Worm (Caenorhabditis elegans) whole organism, L1 larva: ENCODE data around the gene srlf-1.

Experiments used
- C16A3.4 ChIP-seq: fragments of 150-350 bp; optimal IDR thresholded peaks from 2 replicates; lab custom pipeline; 2014; ENCODE audit warnings: missing biosample characterization, missing genetic modification characterization
- C34B4.2 ChIP-seq: sonication (generic microtip); optimal IDR thresholded peaks from 2 replicates; lab custom pipeline; 2017; ENCODE audit warnings: mild to moderate bottlenecking, missing genetic modification characterization, missing compliant biosample characterization
- F16B12.6 ChIP-seq: fragments of 150-350 bp; optimal IDR thresholded peaks from 2 replicates; lab custom pipeline; 2014; ENCODE audit warnings: missing biosample characterization, missing genetic modification characterization
- Y116A8C.19 ChIP-seq: sonication (generic microtip); optimal IDR thresholded peaks from 2 replicates; lab custom pipeline; 2016; ENCODE audit warnings: missing compliant biosample characterization, missing genetic modification characterization, borderline replicate concordance
- alr-1 ChIP-seq: fragments of 200-800 bp; sonication (Bioruptor generic); optimal IDR thresholded peaks from 2 replicates; lab custom pipeline; 2018; ENCODE audit warnings: borderline replicate concordance, mild to moderate bottlenecking, missing genetic modification characterization, missing compliant biosample characterization
- ama-1 ChIP-seq: fragments of 150-350 bp; optimal IDR thresholded peaks from 2 replicates; lab custom pipeline; 2014
- blmp-1 ChIP-seq: fragments of 150-350 bp; optimal IDR thresholded peaks from 2 replicates; lab custom pipeline; 2014; ENCODE audit warnings: missing biosample characterization, missing genetic modification characterization
- ceh-8 ChIP-seq: fragments of 200-800 bp; sonication (Bioruptor generic); optimal IDR thresholded peaks from 2 replicates; lab custom pipeline; 2018; ENCODE audit warnings: mild to moderate bottlenecking, missing genetic modification characterization, moderate library complexity, missing compliant biosample characterization
- ceh-82 ChIP-seq, 3 experiments: fragments of 150-350 bp in 1 of 3; sonication (generic microtip) in 2 of 3; optimal IDR thresholded peaks; 2 replicates each; lab custom pipeline; 2014 to 2017; ENCODE audit warnings: missing biosample characterization in 3 of 3, missing genetic modification characterization in 3 of 3
- ceh-90 ChIP-seq: sonication (generic microtip); optimal IDR thresholded peaks from 2 replicates; lab custom pipeline; 2016; ENCODE audit warnings: missing genetic modification characterization, missing compliant biosample characterization
- ces-1 ChIP-seq: fragments of 150-350 bp; optimal IDR thresholded peaks from 2 replicates; lab custom pipeline; 2014; ENCODE audit warnings: missing biosample characterization, missing genetic modification reagents, missing genetic modification characterization
- dpl-1 ChIP-seq, 3 experiments: fragments of 150-350 bp in 2 of 3; sonication (generic microtip) in 1 of 3; optimal IDR thresholded peaks; 2 replicates each; lab custom pipeline; 2014 to 2017; ENCODE audit warnings: missing biosample characterization in 3 of 3, missing genetic modification characterization in 3 of 3, missing genetic modification reagents in 3 of 3
- efl-1 ChIP-seq, 4 experiments: fragments of 150-350 bp; optimal IDR thresholded peaks in 3 of 4; peaks in 1 of 4; 1 replicate in 1 of 4; 2 replicates in 3 of 4; lab custom pipeline; 2014; ENCODE audit warnings: missing biosample characterization in 2 of 4, missing genetic modification characterization in 2 of 4, missing genetic modification reagents in 2 of 4
- elt-3 ChIP-seq, 6 experiments: fragments of 150-350 bp in 1 of 6; sonication (generic microtip); optimal IDR thresholded peaks; 2 replicates each; lab custom pipeline; 2017 to 2018; ENCODE audit warnings: missing biosample characterization in 6 of 6, missing genetic modification characterization in 6 of 6, inconsistent platforms in 1 of 6
- ets-5 ChIP-seq: fragments of 200-800 bp; sonication (Bioruptor generic); IDR thresholded peaks from 2 replicates; pipeline ENCODE4 v1.3.6; 2022; ENCODE audit warnings: missing genetic modification characterization, missing compliant biosample characterization
- fkh-10 ChIP-seq: sonication (generic microtip); optimal IDR thresholded peaks from 2 replicates; lab custom pipeline; 2017; ENCODE audit warnings: missing biosample characterization, missing genetic modification reagents, missing genetic modification characterization
- fkh-4 ChIP-seq: sonication (generic microtip); optimal IDR thresholded peaks from 2 replicates; lab custom pipeline; 2016; ENCODE audit warnings: missing compliant biosample characterization, missing genetic modification characterization, borderline replicate concordance
- fkh-8 ChIP-seq: sonication (generic microtip); optimal IDR thresholded peaks from 2 replicates; lab custom pipeline; 2016; ENCODE audit warnings: mild to moderate bottlenecking, missing genetic modification characterization, missing compliant biosample characterization
- hlh-17 ChIP-seq: fragments of 200-800 bp; sonication (Bioruptor generic); optimal IDR thresholded peaks from 2 replicates; lab custom pipeline; 2018; ENCODE audit warnings: missing genetic modification characterization, mild to moderate bottlenecking, missing compliant biosample characterization, moderate library complexity, borderline replicate concordance
- hlh-4 ChIP-seq: sonication (generic microtip); optimal IDR thresholded peaks from 2 replicates; lab custom pipeline; 2016; ENCODE audit warnings: mild to moderate bottlenecking, missing genetic modification characterization, missing compliant biosample characterization
- lin-13 ChIP-seq: fragments of 150-350 bp; optimal IDR thresholded peaks from 2 replicates; lab custom pipeline; 2014; ENCODE audit warnings: missing biosample characterization, missing genetic modification reagents, missing genetic modification characterization
- lin-14 ChIP-seq: fragments of 200-800 bp; sonication (Bioruptor generic); optimal IDR thresholded peaks from 2 replicates; lab custom pipeline; 2018; ENCODE audit warnings: mild to moderate bottlenecking, missing genetic modification characterization, moderate library complexity, missing compliant biosample characterization
- lin-15B ChIP-seq: fragments of 150-350 bp; sonication (generic microtip); optimal IDR thresholded peaks from 3 replicates; lab custom pipeline; 2014; ENCODE audit warnings: missing biosample characterization, missing genetic modification characterization
- lin-35 ChIP-seq, 2 experiments: fragments of 150-350 bp; optimal IDR thresholded peaks; 2 replicates each; lab custom pipeline; 2014; ENCODE audit warnings: missing biosample characterization in 2 of 2, missing genetic modification characterization in 2 of 2, missing genetic modification reagents in 2 of 2
- lir-3 ChIP-seq: sonication (generic microtip); optimal IDR thresholded peaks from 2 replicates; lab custom pipeline; 2016; ENCODE audit warnings: mild to moderate bottlenecking, missing genetic modification characterization, moderate library complexity, missing compliant biosample characterization; ENCODE audit not compliant: poor library complexity
- lsy-2 ChIP-seq, 2 experiments: fragments of 150-350 bp; optimal IDR thresholded peaks; 2 replicates each; lab custom pipeline; 2014; ENCODE audit warnings: missing biosample characterization in 2 of 2, missing genetic modification characterization in 2 of 2
- mdl-1 ChIP-seq, 2 experiments: fragments of 150-350 bp; optimal IDR thresholded peaks; 2 replicates each; lab custom pipeline; 2014 to 2017; ENCODE audit warnings: missing biosample characterization in 2 of 2, missing genetic modification characterization in 2 of 2, inconsistent platforms in 1 of 2
- mep-1 ChIP-seq: fragments of 150-350 bp; optimal IDR thresholded peaks from 2 replicates; lab custom pipeline; 2014; ENCODE audit warnings: missing biosample characterization, missing genetic modification characterization
- nhr-11 ChIP-seq: fragments of 150-350 bp; optimal IDR thresholded peaks from 2 replicates; lab custom pipeline; 2014; ENCODE audit warnings: missing biosample characterization, missing genetic modification characterization
- nhr-20 ChIP-seq: sonication (generic microtip); optimal IDR thresholded peaks from 2 replicates; lab custom pipeline; 2016; ENCODE audit warnings: mild to moderate bottlenecking, missing genetic modification characterization, missing compliant biosample characterization
- nhr-237 ChIP-seq: fragments of 150-350 bp; optimal IDR thresholded peaks from 2 replicates; lab custom pipeline; 2014; ENCODE audit warnings: missing biosample characterization, missing genetic modification characterization
- nhr-71 ChIP-seq: sonication (generic microtip); optimal IDR thresholded peaks from 2 replicates; lab custom pipeline; 2016; ENCODE audit warnings: mild to moderate bottlenecking, missing genetic modification characterization, moderate library complexity, missing compliant biosample characterization
- nhr-84 ChIP-seq: sonication (generic microtip); optimal IDR thresholded peaks from 2 replicates; lab custom pipeline; 2017; ENCODE audit warnings: missing biosample characterization, missing genetic modification characterization
- nhr-85 ChIP-seq: sonication (generic microtip); peaks from one replicate; lab custom pipeline; 2016; ENCODE audit warnings: missing genetic modification characterization, inconsistent platforms, missing compliant biosample characterization
- nhr-90 ChIP-seq: sonication (generic microtip); optimal IDR thresholded peaks from 2 replicates; lab custom pipeline; 2016; ENCODE audit warnings: mild to moderate bottlenecking, missing genetic modification characterization, missing compliant biosample characterization; ENCODE audit not compliant: poor library complexity
- pax-3 ChIP-seq: fragments of 200-800 bp; sonication (Bioruptor generic); optimal IDR thresholded peaks from 2 replicates; lab custom pipeline; 2018; ENCODE audit warnings: mild to moderate bottlenecking, missing genetic modification characterization, moderate library complexity, missing compliant biosample characterization
- pqm-1 ChIP-seq: sonication (generic microtip); optimal IDR thresholded peaks from 3 replicates; lab custom pipeline; 2017; ENCODE audit warnings: missing biosample characterization, missing genetic modification characterization
- rnt-1 ChIP-seq: sonication (generic microtip); optimal IDR thresholded peaks from 2 replicates; lab custom pipeline; 2016; ENCODE audit warnings: mild to moderate bottlenecking, missing genetic modification characterization, moderate library complexity, missing compliant biosample characterization
- snu-23 ChIP-seq: sonication (generic microtip); optimal IDR thresholded peaks from 2 replicates; lab custom pipeline; 2016; ENCODE audit warnings: missing genetic modification characterization, missing compliant biosample characterization
- sox-4 ChIP-seq: sonication (generic microtip); optimal IDR thresholded peaks from 2 replicates; lab custom pipeline; 2016; ENCODE audit warnings: missing genetic modification characterization, missing compliant biosample characterization
- sptf-1 ChIP-seq: fragments of 150-350 bp; optimal IDR thresholded peaks from 2 replicates; lab custom pipeline; 2014; ENCODE audit warnings: missing biosample characterization, missing genetic modification characterization
- sup-37 ChIP-seq: fragments of 200-800 bp; sonication (Bioruptor generic); optimal IDR thresholded peaks from 2 replicates; lab custom pipeline; 2018; ENCODE audit warnings: mild to moderate bottlenecking, missing genetic modification characterization, missing compliant biosample characterization
- swsn-7 ChIP-seq: sonication (generic microtip); optimal IDR thresholded peaks from 2 replicates; lab custom pipeline; 2016; ENCODE audit warnings: missing genetic modification characterization, missing compliant biosample characterization
- tbx-2 ChIP-seq: sonication (generic microtip); optimal IDR thresholded peaks from 2 replicates; lab custom pipeline; 2016; ENCODE audit warnings: missing genetic modification characterization, missing compliant biosample characterization
- tlp-1 ChIP-seq: fragments of 150-350 bp; optimal IDR thresholded peaks from 2 replicates; lab custom pipeline; 2014; ENCODE audit warnings: missing biosample characterization, missing genetic modification characterization
- unc-62 ChIP-seq: fragments of 150-350 bp; optimal IDR thresholded peaks from 2 replicates; lab custom pipeline; 2014; ENCODE audit warnings: missing biosample characterization, missing genetic modification reagents, missing genetic modification characterization
- zip-4 ChIP-seq: fragments of 200-800 bp; sonication (Bioruptor generic); optimal IDR thresholded peaks from 2 replicates; lab custom pipeline; 2018; ENCODE audit warnings: mild to moderate bottlenecking, missing genetic modification characterization, moderate library complexity, missing compliant biosample characterization
- ztf-11 ChIP-seq, 2 experiments: sonication (generic microtip); optimal IDR thresholded peaks; 2 replicates each; lab custom pipeline; 2016 to 2017; ENCODE audit warnings: missing genetic modification characterization in 2 of 2, missing biosample characterization in 1 of 2, missing compliant biosample characterization in 1 of 2
- ztf-4 ChIP-seq: fragments of 150-350 bp; optimal IDR thresholded peaks from 2 replicates; lab custom pipeline; 2014; ENCODE audit warnings: missing biosample characterization, missing genetic modification characterization

Gene srlf-1

ce11 chrII:7789605-7790004, 786 bp upstream of the srlf-1 start:
- TF ChIP-seq mep-1 (tag; lab: Kevin White, UChicago) (no peak), nhr-71 (tag; lab: Kevin White, UChicago) (peak; percentile 14), nhr-85 (peak; percentile 75), elt-3 (tag; optimal IDR thresholded peaks at IDR 0.05; lab: Kevin White, UChicago) (peak in 1 of 6 experiments; percentile 63), sup-37 (GFP tag; lab: Kevin White, UChicago) (no peak), fkh-4 (tag; lab: Kevin White, UChicago) (no peak), sox-4 (tag; lab: Kevin White, UChicago) (no peak), lin-14 (GFP tag; lab: Kevin White, UChicago) (peak; percentile 31)
- TF ChIP-seq, all 84 proteins: peak for 4

DNA sequence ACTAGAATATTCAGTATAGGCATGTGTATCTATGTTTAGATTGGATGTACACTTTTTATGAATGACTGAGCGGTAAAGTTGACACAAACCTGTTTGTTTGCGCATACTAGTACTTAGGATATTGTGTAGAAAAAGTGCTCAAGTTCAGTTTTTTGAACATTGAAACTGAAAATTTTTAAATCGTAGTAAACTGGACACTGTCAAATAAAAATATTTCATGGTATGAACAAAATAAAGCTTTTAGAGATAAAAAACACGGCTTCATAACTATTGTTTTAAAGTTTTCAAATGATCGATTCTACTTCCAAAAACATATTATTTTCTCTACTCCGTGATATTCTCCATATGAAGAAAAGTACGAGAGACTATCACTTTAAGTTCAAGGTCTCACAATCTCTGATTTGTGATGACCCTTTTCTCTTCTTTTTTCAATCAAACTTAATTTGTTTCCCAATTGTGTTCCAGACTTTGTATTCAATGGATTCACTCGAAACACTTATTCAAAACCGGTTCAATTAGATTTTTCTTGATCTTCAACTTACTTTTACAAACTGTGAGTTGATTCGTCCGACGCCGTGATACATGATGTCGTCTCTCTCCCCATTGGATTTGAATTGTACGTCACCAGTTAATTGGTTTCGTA, 1.1 kb downstream of the srlf-1 start:
- peak in 4 of 6 experiments; percentile 20 to 74 (median 44) for TF ChIP-seq elt-3 (tag; optimal IDR thresholded peaks at IDR 0.05; lab: Kevin White, UChicago)
- no peak for TF ChIP-seq snu-23 (GFP tag; lab: Kevin White, UChicago)
- TF ChIP-seq F16B12.6 (tag; lab: Kevin White, UChicago) = no peak
- TF ChIP-seq lin-13 (GFP tag; lab: Kevin White, UChicago) = no peak
- no peak for TF ChIP-seq mdl-1 (tag; optimal IDR thresholded peaks at IDR 0.05; lab: Kevin White, UChicago)
- no peak for TF ChIP-seq Y116A8C.19 (tag; lab: Kevin White, UChicago)
- TF ChIP-seq ceh-8 (GFP tag; lab: Kevin White, UChicago) = no peak
- TF ChIP-seq unc-62 (GFP tag; lab: Kevin White, UChicago) = no peak
- TF ChIP-seq nhr-90 (tag; lab: Kevin White, UChicago) = no peak
- no peak for TF ChIP-seq C34B4.2 (tag; lab: Kevin White, UChicago)
- no peak for TF ChIP-seq hlh-4 (tag; lab: Kevin White, UChicago)
- TF ChIP-seq dpl-1 (GFP tag; optimal IDR thresholded peaks at IDR 0.05; lab: Kevin White, UChicago) = no peak
- TF ChIP-seq mep-1 (tag; lab: Kevin White, UChicago) = no peak
- TF ChIP-seq fkh-8 (tag; lab: Kevin White, UChicago) = no peak
- no peak for TF ChIP-seq ceh-82 (tag; optimal IDR thresholded peaks at IDR 0.05; lab: Kevin White, UChicago)
- no peak for TF ChIP-seq tlp-1 (tag; lab: Kevin White, UChicago)
- peak; percentile 61 for TF ChIP-seq blmp-1 (tag; lab: Kevin White, UChicago)
- TF ChIP-seq hlh-17 (GFP tag; lab: Kevin White, UChicago) = no peak
- TF ChIP-seq fkh-10 (GFP tag; lab: Kevin White, UChicago) = no peak
- no peak for TF ChIP-seq sptf-1
- no peak for TF ChIP-seq nhr-237 (tag; lab: Kevin White, UChicago)
- no peak for TF ChIP-seq ces-1 (GFP tag; lab: Kevin White, UChicago)
- TF ChIP-seq alr-1 = no peak
- TF ChIP-seq lin-15B (tag; lab: Kevin White, UChicago) = no peak
- no peak for TF ChIP-seq tbx-2 (tag; lab: Kevin White, UChicago)
- no peak for TF ChIP-seq C16A3.4
- TF ChIP-seq pax-3 = no peak
- no peak for TF ChIP-seq ceh-90 (tag; lab: Kevin White, UChicago)
- no peak for TF ChIP-seq lir-3 (tag; lab: Kevin White, UChicago)
- no peak for TF ChIP-seq swsn-7
- peak; percentile 29 for TF ChIP-seq ama-1 (lab: Kevin White, UChicago)
- no peak for TF ChIP-seq lin-35 (GFP tag; optimal IDR thresholded peaks at IDR 0.05; lab: Kevin White, UChicago)
- TF ChIP-seq pqm-1 (tag; lab: Kevin White, UChicago) = no peak
- TF ChIP-seq zip-4 (GFP tag; lab: Kevin White, UChicago) = no peak
- TF ChIP-seq nhr-11 (tag; lab: Kevin White, UChicago) = no peak
- TF ChIP-seq ztf-4 (tag; lab: Kevin White, UChicago) = no peak
- TF ChIP-seq ets-5 (GFP tag; lab: Robert Waterston, UW) = no peak
- no peak for TF ChIP-seq ztf-11 (tag; optimal IDR thresholded peaks at IDR 0.05; lab: Kevin White, UChicago)
- TF ChIP-seq sup-37 (GFP tag; lab: Kevin White, UChicago) = no peak
- TF ChIP-seq nhr-20 (tag; lab: Kevin White, UChicago) = no peak
- peak; percentile 67 for TF ChIP-seq lin-14 (GFP tag; lab: Kevin White, UChicago)
- no peak for TF ChIP-seq rnt-1 (tag; lab: Kevin White, UChicago)
- no peak for TF ChIP-seq efl-1 (optimal IDR thresholded peaks at IDR 0.05; lab: Kevin White, UChicago)
- peak in 1 of 2 experiments; percentile 41 for TF ChIP-seq efl-1 (GFP tag; optimal IDR thresholded peaks at IDR 0.05 in 1 of 2; lab: Kevin White, UChicago)
- TF ChIP-seq nhr-84 (tag; lab: Kevin White, UChicago) = no peak
- peak; percentile 6 to 32 for TF ChIP-seq lsy-2 (tag; optimal IDR thresholded peaks at IDR 0.05; lab: Kevin White, UChicago)
